1 fruit fly cellular context compared by ENCODE assay signal in the genomic region with DNA sequence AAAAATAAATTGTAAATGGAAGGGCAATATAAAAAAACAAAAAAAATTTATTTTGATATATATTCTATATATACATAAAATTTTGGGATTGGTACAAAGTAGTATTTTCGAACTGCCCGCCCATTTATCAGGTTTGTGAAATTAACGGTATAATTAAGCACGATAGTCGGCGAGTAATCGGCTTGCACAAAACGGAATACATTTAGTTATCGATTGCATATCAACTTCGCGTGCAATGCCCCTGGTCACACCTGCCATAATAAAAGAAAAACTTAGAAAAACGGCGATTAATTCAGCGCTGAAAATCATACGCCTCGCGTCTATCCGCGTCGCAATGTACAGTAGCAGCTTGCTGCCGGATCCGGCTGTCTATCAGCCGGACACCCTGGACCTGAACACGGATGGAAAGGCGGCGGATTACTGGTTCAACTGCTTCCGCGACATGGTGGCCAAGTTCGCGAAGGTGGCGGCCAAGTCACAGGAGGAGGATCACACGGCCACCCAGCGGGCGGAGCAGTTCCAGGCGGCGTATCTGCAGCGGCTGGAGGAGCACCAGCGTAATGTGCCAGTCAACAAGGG.
A peak's percentile ranks its signal among the peaks of the same experiment; 100 is the strongest.
TF ChIP-seq lines count a peak whose summit lies in the region.

Gene CG5828 (plus strand): TSS at position 205 of the 579 bp plus-strand sequence.

TF ChIP-seq in whole organism, embryonic, 481 proteins besides CTCF, POLR2A, EP300 and RAD21 (continued from another document and continues in another):
- peak; percentile 54 for TF ChIP-seq inv (GFP tag; IDR thresholded peaks at IDR 0.05; lab: Robert Waterston, UW; ENCODE audit: partially characterized antibody)
- no peak for TF ChIP-seq CG10147 (GFP tag; optimal IDR thresholded peaks at IDR 0.05; lab: Kevin White, UChicago)
- no peak for TF ChIP-seq nau (GFP tag; optimal IDR thresholded peaks at IDR 0.05; lab: Kevin White, UChicago)
- no peak for TF ChIP-seq CG33213 (GFP tag; optimal IDR thresholded peaks at IDR 0.05; lab: Kevin White, UChicago)
- TF ChIP-seq jing (GFP tag; optimal IDR thresholded peaks at IDR 0.05; lab: Kevin White, UChicago): no peak
- TF ChIP-seq Eip74EF (GFP tag; optimal IDR thresholded peaks at IDR 0.05; lab: Kevin White, UChicago): no peak
- no peak for TF ChIP-seq ems (GFP tag; optimal IDR thresholded peaks at IDR 0.05; lab: Kevin White, UChicago)
- no peak for TF ChIP-seq rib (GFP tag; IDR thresholded peaks at IDR 0.05; lab: Robert Waterston, UW)
- TF ChIP-seq exex (tag; optimal IDR thresholded peaks at IDR 0.05; lab: Kevin White, UChicago): no peak
- no peak for TF ChIP-seq caup (GFP tag; optimal IDR thresholded peaks at IDR 0.05; lab: Kevin White, UChicago; ENCODE audit: severe bottlenecking)
- no peak for TF ChIP-seq pros (GFP tag; optimal IDR thresholded peaks at IDR 0.05; lab: Kevin White, UChicago)
- no peak for TF ChIP-seq YL-1 (GFP tag; optimal IDR thresholded peaks at IDR 0.05; lab: Kevin White, UChicago)
- TF ChIP-seq CG4617 (GFP tag; optimal IDR thresholded peaks at IDR 0.05; lab: Kevin White, UChicago; ENCODE audit: borderline replicate concordance): peak; percentile 56
- TF ChIP-seq Dp (GFP tag; optimal IDR thresholded peaks at IDR 0.05; lab: Kevin White, UChicago): peak; percentile 52
- no peak for TF ChIP-seq CG11093 (GFP tag; IDR thresholded peaks at IDR 0.05; lab: Robert Waterston, UW)
- TF ChIP-seq CG2202 (tag; optimal IDR thresholded peaks at IDR 0.05; lab: Kevin White, UChicago): no peak
- TF ChIP-seq gt (GFP tag; IDR thresholded peaks at IDR 0.05; lab: Robert Waterston, UW): no peak
- no peak for TF ChIP-seq crc (GFP tag; optimal IDR thresholded peaks at IDR 0.05; lab: Kevin White, UChicago)
- no peak for TF ChIP-seq NC2α (GFP tag; optimal IDR thresholded peaks at IDR 0.05; lab: Kevin White, UChicago)
- TF ChIP-seq stwl (tag; optimal IDR thresholded peaks at IDR 0.05; lab: Kevin White, UChicago): peak; percentile 25
- TF ChIP-seq CG7745 (tag; optimal IDR thresholded peaks at IDR 0.05; lab: Kevin White, UChicago): no peak
- no peak for TF ChIP-seq Rx (GFP tag; IDR thresholded peaks at IDR 0.05; lab: Robert Waterston, UW)
- no peak for TF ChIP-seq HmgZ (tag; optimal IDR thresholded peaks at IDR 0.05; lab: Kevin White, UChicago)
- peak; percentile 73 for TF ChIP-seq amos (GFP tag; IDR thresholded peaks at IDR 0.05; lab: Robert Waterston, UW; ENCODE audit: partially characterized antibody)
- TF ChIP-seq Hand (GFP tag; optimal IDR thresholded peaks at IDR 0.05; lab: Kevin White, UChicago): no peak
- peak; percentile 64 for TF ChIP-seq bbx (GFP tag; IDR thresholded peaks at IDR 0.05; lab: Robert Waterston, UW; ENCODE audit: partially characterized antibody)
- peak; percentile 74; the same call in 3 of the 4 replicates for TF ChIP-seq Dll (GFP tag; IDR thresholded peaks at IDR 0.05; lab: Robert Waterston, UW; ENCODE audit: partially characterized antibody)
- no peak for TF ChIP-seq HLHmδ (GFP tag; optimal IDR thresholded peaks at IDR 0.05; lab: Kevin White, UChicago)
- no peak for TF ChIP-seq CG2678 (tag; optimal IDR thresholded peaks at IDR 0.05; lab: Kevin White, UChicago)
- no peak for TF ChIP-seq sens-2 (GFP tag; IDR thresholded peaks at IDR 0.05; lab: Robert Waterston, UW)
- TF ChIP-seq CG8924 (tag; optimal IDR thresholded peaks at IDR 0.05; lab: Kevin White, UChicago): no peak
- TF ChIP-seq Meics (GFP tag; optimal IDR thresholded peaks at IDR 0.05; lab: Kevin White, UChicago): no peak
- TF ChIP-seq MESR4 (GFP tag; optimal IDR thresholded peaks at IDR 0.05; lab: Kevin White, UChicago): peak; percentile 79
- no peak for TF ChIP-seq CG3847 (GFP tag; IDR thresholded peaks at IDR 0.05; lab: Robert Waterston, UW)
- TF ChIP-seq CG7839 (tag; optimal IDR thresholded peaks at IDR 0.05; lab: Kevin White, UChicago): no peak
- TF ChIP-seq Oli (tag; optimal IDR thresholded peaks at IDR 0.05; lab: Kevin White, UChicago): no peak
- TF ChIP-seq BtbVII (GFP tag; optimal IDR thresholded peaks at IDR 0.05; lab: Kevin White, UChicago): no peak
- no peak for TF ChIP-seq CG12744 (GFP tag; optimal IDR thresholded peaks at IDR 0.05; lab: Kevin White, UChicago)
- peak; percentile 73 for TF ChIP-seq CG6791 (GFP tag; IDR thresholded peaks at IDR 0.05; lab: Robert Waterston, UW; ENCODE audit: partially characterized antibody)
- TF ChIP-seq MBD-R2 (GFP tag; IDR thresholded peaks at IDR 0.05; lab: Robert Waterston, UW): peak; percentile 58
- no peak for TF ChIP-seq D (optimal IDR thresholded peaks at IDR 0.05; lab: Kevin White, UChicago)
- TF ChIP-seq D (GFP tag; optimal IDR thresholded peaks at IDR 0.05; lab: Kevin White, UChicago): no peak
- 0 out of 2 replicates have a peak, but pooled peaks have one; percentile 13 for TF ChIP-seq ato (GFP tag; IDR thresholded peaks at IDR 0.05; lab: Robert Waterston, UW; ENCODE audit: partially characterized antibody)
- TF ChIP-seq Doc3 (GFP tag; IDR thresholded peaks at IDR 0.05; lab: Robert Waterston, UW; ENCODE audit: partially characterized antibody): peak; percentile 67; the same call in 2 of the 3 replicates
- no peak for TF ChIP-seq CG8290 (GFP tag; optimal IDR thresholded peaks at IDR 0.05; lab: Kevin White, UChicago)
- TF ChIP-seq CG8290 (tag; optimal IDR thresholded peaks at IDR 0.05; lab: Kevin White, UChicago): no peak
- no peak for TF ChIP-seq Mad (GFP tag; optimal IDR thresholded peaks at IDR 0.05; lab: Kevin White, UChicago)
- no peak for TF ChIP-seq bigmax (GFP tag; optimal IDR thresholded peaks at IDR 0.05; lab: Kevin White, UChicago)
- peak; percentile 77 for TF ChIP-seq Opbp (GFP tag; IDR thresholded peaks at IDR 0.05; lab: Robert Waterston, UW; ENCODE audit: partially characterized antibody)
- TF ChIP-seq nerfin-2 (GFP tag; IDR thresholded peaks at IDR 0.05; lab: Robert Waterston, UW; ENCODE audit: partially characterized antibody): no peak; the same call in 1 of the 2 replicates
- TF ChIP-seq fu2 (GFP tag; optimal IDR thresholded peaks at IDR 0.05; lab: Kevin White, UChicago): no peak
- TF ChIP-seq Myb (GFP tag; optimal IDR thresholded peaks at IDR 0.05; lab: Kevin White, UChicago): peak; percentile 45
- no peak for TF ChIP-seq cg (GFP tag; optimal IDR thresholded peaks at IDR 0.05; lab: Kevin White, UChicago)
- TF ChIP-seq chinmo (GFP tag; IDR thresholded peaks at IDR 0.05; lab: Robert Waterston, UW; ENCODE audit: partially characterized antibody): no peak
- TF ChIP-seq Usf (GFP tag; optimal IDR thresholded peaks at IDR 0.05; lab: Kevin White, UChicago): no peak
- no peak for TF ChIP-seq CG3407 (GFP tag; optimal IDR thresholded peaks at IDR 0.05; lab: Kevin White, UChicago)
- TF ChIP-seq lmd (GFP tag; IDR thresholded peaks at IDR 0.05; lab: Robert Waterston, UW): no peak
- peak; percentile 15; the same call in 1 of the 2 replicates for TF ChIP-seq CG31441 (GFP tag; IDR thresholded peaks at IDR 0.05; lab: Robert Waterston, UW)
- peak; percentile 76 for TF ChIP-seq Dref (GFP tag; IDR thresholded peaks at IDR 0.05; lab: Robert Waterston, UW)
- no peak for TF ChIP-seq CG9727 (GFP tag; optimal IDR thresholded peaks at IDR 0.05; lab: Kevin White, UChicago)
- TF ChIP-seq lab (GFP tag; optimal IDR thresholded peaks at IDR 0.05; lab: Kevin White, UChicago): no peak
- no peak for TF ChIP-seq dmrt99B (tag; optimal IDR thresholded peaks at IDR 0.05; lab: Kevin White, UChicago)
- no peak for TF ChIP-seq CG2199 (GFP tag; IDR thresholded peaks at IDR 0.05; lab: Robert Waterston, UW)
- TF ChIP-seq Hr39 (optimal IDR thresholded peaks at IDR 0.05; lab: Kevin White, UChicago): no peak
- TF ChIP-seq NfI (GFP tag; optimal IDR thresholded peaks at IDR 0.05; lab: Kevin White, UChicago): no peak
- TF ChIP-seq lola (GFP tag; optimal IDR thresholded peaks at IDR 0.05; lab: Kevin White, UChicago): no peak
- TF ChIP-seq ewg (GFP tag; optimal IDR thresholded peaks at IDR 0.05; lab: Kevin White, UChicago): no peak
- TF ChIP-seq CG16813 (GFP tag; IDR thresholded peaks at IDR 0.05; lab: Robert Waterston, UW; ENCODE audit: partially characterized antibody): peak; percentile 77
- TF ChIP-seq hb (GFP tag; IDR thresholded peaks at IDR 0.05; lab: Robert Waterston, UW; ENCODE audit: partially characterized antibody): peak; percentile 71; the same call in 2 of the 3 replicates
- TF ChIP-seq Sry-δ (GFP tag; optimal IDR thresholded peaks at IDR 0.05; lab: Kevin White, UChicago): peak; percentile 13
- TF ChIP-seq CG42726 (GFP tag; IDR thresholded peaks at IDR 0.05; lab: Robert Waterston, UW; ENCODE audit: partially characterized antibody): peak; percentile 49; the same call in 1 of the 2 replicates
- no peak for TF ChIP-seq CG4820 (GFP tag; optimal IDR thresholded peaks at IDR 0.05; lab: Kevin White, UChicago)
- no peak for TF ChIP-seq Dip3 (GFP tag; optimal IDR thresholded peaks at IDR 0.05; lab: Kevin White, UChicago)
- TF ChIP-seq Bgb (GFP tag; IDR thresholded peaks at IDR 0.05; lab: Robert Waterston, UW; ENCODE audit: partially characterized antibody): peak; percentile 64
- TF ChIP-seq CG31388 (GFP tag; optimal IDR thresholded peaks at IDR 0.05; lab: Kevin White, UChicago): no peak
- TF ChIP-seq zf30C (GFP tag; optimal IDR thresholded peaks at IDR 0.05; lab: Kevin White, UChicago): no peak
- TF ChIP-seq gfzf (GFP tag; optimal IDR thresholded peaks at IDR 0.05; lab: Kevin White, UChicago): peak; percentile 61
- no peak for TF ChIP-seq cad (GFP tag; optimal IDR thresholded peaks at IDR 0.05; lab: Kevin White, UChicago)
- TF ChIP-seq CG8944 (GFP tag; optimal IDR thresholded peaks at IDR 0.05; lab: Kevin White, UChicago): no peak
- no peak for TF ChIP-seq Tbp (GFP tag; optimal IDR thresholded peaks at IDR 0.05; lab: Kevin White, UChicago)
- no peak for TF ChIP-seq CG7987 (GFP tag; optimal IDR thresholded peaks at IDR 0.05; lab: Kevin White, UChicago)
- no peak for TF ChIP-seq ash1 (GFP tag; optimal IDR thresholded peaks at IDR 0.05; lab: Kevin White, UChicago)
- TF ChIP-seq CG34224 (GFP tag; IDR thresholded peaks at IDR 0.05; lab: Robert Waterston, UW; ENCODE audit: partially characterized antibody): peak; percentile 65
- TF ChIP-seq odd (GFP tag; optimal IDR thresholded peaks at IDR 0.05; lab: Kevin White, UChicago): no peak
- TF ChIP-seq mld (GFP tag; IDR thresholded peaks at IDR 0.05; lab: Robert Waterston, UW; ENCODE audit: partially characterized antibody): peak; percentile 51; the same call in 1 of the 3 replicates
- no peak for TF ChIP-seq CG11398 (GFP tag; optimal IDR thresholded peaks at IDR 0.05; lab: Kevin White, UChicago)
- no peak for TF ChIP-seq prd (optimal IDR thresholded peaks at IDR 0.05; lab: Kevin White, UChicago)
- no peak for TF ChIP-seq prd (GFP tag; IDR thresholded peaks at IDR 0.05; lab: Robert Waterston, UW)
- TF ChIP-seq lov (optimal IDR thresholded peaks at IDR 0.05; lab: Kevin White, UChicago): no peak
- no peak for TF ChIP-seq lov (GFP tag; IDR thresholded peaks at IDR 0.05; lab: Robert Waterston, UW)
- no peak for TF ChIP-seq Lpt (GFP tag; optimal IDR thresholded peaks at IDR 0.05; lab: Kevin White, UChicago)
- peak; percentile 22 for TF ChIP-seq CG11504 (tag; optimal IDR thresholded peaks at IDR 0.05; lab: Kevin White, UChicago)
- no peak for TF ChIP-seq grn (GFP tag; optimal IDR thresholded peaks at IDR 0.05; lab: Kevin White, UChicago)
- TF ChIP-seq CG10979 (tag; optimal IDR thresholded peaks at IDR 0.05; lab: Kevin White, UChicago): no peak
- no peak for TF ChIP-seq vfl (GFP tag; optimal IDR thresholded peaks at IDR 0.05; lab: Kevin White, UChicago)
- TF ChIP-seq crol (GFP tag; IDR thresholded peaks at IDR 0.05; lab: Robert Waterston, UW): no peak
- TF ChIP-seq hbn (GFP tag; IDR thresholded peaks at IDR 0.05; lab: Robert Waterston, UW; ENCODE audit: partially characterized antibody): peak; percentile 37; the same call in 1 of the 2 replicates
- TF ChIP-seq Med (GFP tag; lab: Kevin White, UChicago): peak; percentile 86
- no peak for TF ChIP-seq CG8359 (GFP tag; optimal IDR thresholded peaks at IDR 0.05; lab: Kevin White, UChicago; ENCODE audit: borderline replicate concordance)
- no peak for TF ChIP-seq sens (GFP tag; lab: Kevin White, UChicago)
- TF ChIP-seq kah (GFP tag; optimal IDR thresholded peaks at IDR 0.05; lab: Kevin White, UChicago): no peak
- TF ChIP-seq klu (GFP tag; IDR thresholded peaks at IDR 0.05; lab: Robert Waterston, UW): no peak
- no peak for TF ChIP-seq CG8765 (GFP tag; IDR thresholded peaks at IDR 0.05; lab: Robert Waterston, UW)
- no peak for TF ChIP-seq Dip2 (GFP tag; IDR thresholded peaks at IDR 0.05; lab: Robert Waterston, UW)
- TF ChIP-seq CHES-1-like (GFP tag; optimal IDR thresholded peaks at IDR 0.05; lab: Kevin White, UChicago): no peak
- no peak for TF ChIP-seq CG3995 (GFP tag; optimal IDR thresholded peaks at IDR 0.05; lab: Kevin White, UChicago)
- TF ChIP-seq CG12391 (tag; optimal IDR thresholded peaks at IDR 0.05; lab: Kevin White, UChicago): peak; percentile 27
- no peak for TF ChIP-seq hth (optimal IDR thresholded peaks at IDR 0.05; lab: Kevin White, UChicago)
- TF ChIP-seq slou (GFP tag; optimal IDR thresholded peaks at IDR 0.05; lab: Kevin White, UChicago): no peak
- TF ChIP-seq CG6689 (GFP tag; IDR thresholded peaks at IDR 0.05; lab: Robert Waterston, UW): no peak
- peak; percentile 63 for TF ChIP-seq CG13287 (GFP tag; IDR thresholded peaks at IDR 0.05; lab: Robert Waterston, UW; ENCODE audit: partially characterized antibody)
- no peak for TF ChIP-seq sc (optimal IDR thresholded peaks at IDR 0.05; lab: Kevin White, UChicago)
- TF ChIP-seq sc (GFP tag; optimal IDR thresholded peaks at IDR 0.05; lab: Kevin White, UChicago): no peak
- TF ChIP-seq CG14710 (tag; optimal IDR thresholded peaks at IDR 0.05; lab: Kevin White, UChicago): peak; percentile 61
- no peak for TF ChIP-seq sob (GFP tag; IDR thresholded peaks at IDR 0.05; lab: Robert Waterston, UW)
- TF ChIP-seq repo (GFP tag; optimal IDR thresholded peaks at IDR 0.05; lab: Kevin White, UChicago): no peak
- no peak for TF ChIP-seq pan (optimal IDR thresholded peaks at IDR 0.05; lab: Kevin White, UChicago)
- TF ChIP-seq pan (GFP tag; optimal IDR thresholded peaks at IDR 0.05 in 1 of 2, IDR thresholded peaks at IDR 0.05 in 1 of 2): no peak
- peak; percentile 44; the same call in 1 of the 3 replicates for TF ChIP-seq zen2 (GFP tag; IDR thresholded peaks at IDR 0.05; lab: Robert Waterston, UW; ENCODE audit: partially characterized antibody)
- TF ChIP-seq NK7.1 (GFP tag; optimal IDR thresholded peaks at IDR 0.05; lab: Kevin White, UChicago): no peak
- TF ChIP-seq pfk (GFP tag; optimal IDR thresholded peaks at IDR 0.05; lab: Kevin White, UChicago): no peak
- no peak for TF ChIP-seq HHEX (GFP tag; optimal IDR thresholded peaks at IDR 0.05; lab: Kevin White, UChicago)
- no peak for TF ChIP-seq fd96Cb (tag; optimal IDR thresholded peaks at IDR 0.05; lab: Kevin White, UChicago)
- TF ChIP-seq so (GFP tag; IDR thresholded peaks at IDR 0.05; lab: Robert Waterston, UW): no peak
